Fruit fly (Drosophila melanogaster) whole organism, embryonic: Measurements from ENCODE around the gene CG9837.

Source experiments
- Adf1 ChIP-seq: fragments of 200-800 bp; sonication (Bioruptor generic); IDR thresholded peaks from 2 replicates; pipeline ENCODE4 v1.3.6; 2022; ENCODE audit warnings: missing biosample characterization, missing genetic modification characterization
- Atf6 ChIP-seq: fragments of 200-800 bp; sonication (Bioruptor generic); IDR thresholded peaks from 2 replicates; pipeline ENCODE4 v1.3.6; 2022; ENCODE audit warnings: missing biosample characterization, missing genetic modification characterization
- CG10209 ChIP-seq: fragments of 200-800 bp; sonication (Bioruptor generic); optimal IDR thresholded peaks from 3 replicates; lab custom pipeline; 2017; ENCODE audit warnings: missing biosample characterization, mild to moderate bottlenecking, missing genetic modification characterization, missing genetic modification reagents
- CG10654 ChIP-seq: fragments of 200-800 bp; sonication (Bioruptor generic); optimal IDR thresholded peaks from 2 replicates; lab custom pipeline; 2016; ENCODE audit warnings: missing biosample characterization, missing genetic modification characterization
- CG11398 ChIP-seq: fragments of 200-800 bp; sonication (Bioruptor generic); optimal IDR thresholded peaks from 2 replicates; lab custom pipeline; 2016; ENCODE audit warnings: missing biosample characterization, missing genetic modification characterization
- CG12299 ChIP-seq: fragments of 200-800 bp; sonication (Bioruptor generic); optimal IDR thresholded peaks from 2 replicates; lab custom pipeline; 2018; ENCODE audit warnings: missing biosample characterization, mild to moderate bottlenecking, missing genetic modification characterization
- CG1233 ChIP-seq: fragments of 200-800 bp; sonication (Bioruptor generic); optimal IDR thresholded peaks from 4 replicates; lab custom pipeline; 2018; ENCODE audit warnings: missing biosample characterization, mild to moderate bottlenecking, missing genetic modification characterization
- CG13424 ChIP-seq: fragments of 200-800 bp; sonication (Bioruptor generic); optimal IDR thresholded peaks from 2 replicates; lab custom pipeline; 2019; ENCODE audit warnings: missing biosample characterization, mild to moderate bottlenecking, missing genetic modification characterization, moderate library complexity
- CG14050 ChIP-seq: fragments of 200-800 bp; sonication (Bioruptor generic); IDR thresholded peaks from 3 replicates; pipeline ENCODE4 v1.3.6; 2022; ENCODE audit warnings: missing biosample characterization, missing genetic modification characterization
- CG17568 ChIP-seq: fragments of 200-800 bp; sonication (Bioruptor generic); optimal IDR thresholded peaks from 2 replicates; lab custom pipeline; 2018; ENCODE audit warnings: missing biosample characterization, mild to moderate bottlenecking, missing genetic modification characterization, moderate library complexity
- CG31224 ChIP-seq: fragments of 200-800 bp; sonication (Bioruptor generic); IDR thresholded peaks from 2 replicates; pipeline ENCODE4 v1.3.6; 2022; ENCODE audit warnings: missing biosample characterization, missing genetic modification characterization
- CG33557 ChIP-seq: fragments of 200-800 bp; sonication (Bioruptor generic); optimal IDR thresholded peaks from 2 replicates; lab custom pipeline; 2019; ENCODE audit warnings: missing biosample characterization, mild to moderate bottlenecking, missing genetic modification characterization, moderate library complexity
- CG34376 ChIP-seq: fragments of 200-800 bp; sonication (Bioruptor generic); optimal IDR thresholded peaks from 2 replicates; lab custom pipeline; 2018; ENCODE audit warnings: missing biosample characterization, mild to moderate bottlenecking, missing genetic modification characterization
- CG3847 ChIP-seq: fragments of 200-800 bp; sonication (Bioruptor generic); IDR thresholded peaks from 2 replicates; pipeline ENCODE4 v1.3.6; 2022; ENCODE audit warnings: missing biosample characterization, missing genetic modification characterization
- CG3995 ChIP-seq: fragments of 200-800 bp; sonication (Bioruptor generic); optimal IDR thresholded peaks from 3 replicates; lab custom pipeline; 2016; ENCODE audit warnings: missing biosample characterization, missing genetic modification characterization
- CG4282 ChIP-seq: fragments of 200-800 bp; sonication (Bioruptor generic); optimal IDR thresholded peaks from 2 replicates; lab custom pipeline; 2016; ENCODE audit warnings: missing biosample characterization, missing genetic modification characterization
- CG4328 ChIP-seq: fragments of 200-800 bp; sonication (Bioruptor generic); optimal IDR thresholded peaks from 3 replicates; lab custom pipeline; 2017; ENCODE audit warnings: missing biosample characterization, missing genetic modification reagents, missing genetic modification characterization
- CG4617 ChIP-seq: fragments of 200-800 bp; sonication (Bioruptor generic); optimal IDR thresholded peaks from 3 replicates; lab custom pipeline; 2016; ENCODE audit warnings: missing biosample characterization, missing genetic modification characterization, borderline replicate concordance
- CG6683 ChIP-seq: fragments of 200-800 bp; sonication (Bioruptor generic); optimal IDR thresholded peaks from 2 replicates; lab custom pipeline; 2017; ENCODE audit warnings: missing biosample characterization, mild to moderate bottlenecking, missing genetic modification characterization, missing genetic modification reagents
- CG7357 ChIP-seq: fragments of 200-800 bp; sonication (Bioruptor generic); IDR thresholded peaks from 3 replicates; pipeline ENCODE4 v1.3.6; 2022; ENCODE audit warnings: missing biosample characterization, missing genetic modification characterization
- CG9215 ChIP-seq: fragments of 200-800 bp; sonication (Bioruptor generic); IDR thresholded peaks from 2 replicates; pipeline ENCODE4 v1.3.6; 2022; ENCODE audit warnings: missing biosample characterization, missing genetic modification characterization
- CG9727 ChIP-seq: fragments of 200-800 bp; sonication (Bioruptor generic); optimal IDR thresholded peaks from 3 replicates; lab custom pipeline; 2017; ENCODE audit warnings: missing biosample characterization, mild to moderate bottlenecking, missing genetic modification characterization
- CG9797 ChIP-seq: fragments of 200-800 bp; sonication (Bioruptor generic); optimal IDR thresholded peaks from 3 replicates; lab custom pipeline; 2018; ENCODE audit warnings: missing biosample characterization, mild to moderate bottlenecking, missing genetic modification characterization
- CG9876 ChIP-seq: fragments of 200-800 bp; sonication (Bioruptor generic); optimal IDR thresholded peaks from 2 replicates; lab custom pipeline; 2016; ENCODE audit warnings: missing biosample characterization, missing genetic modification characterization
- CTCF ChIP-seq: fragments of 200-800 bp; sonication (Bioruptor generic); optimal IDR thresholded peaks from 2 replicates; lab custom pipeline; 2017; ENCODE audit warnings: missing biosample characterization, mild to moderate bottlenecking, missing genetic modification characterization, moderate library complexity
- Chrac-16 ChIP-seq: fragments of 200-800 bp; sonication (Bioruptor generic); optimal IDR thresholded peaks from 3 replicates; lab custom pipeline; 2016; ENCODE audit warnings: missing biosample characterization, missing genetic modification characterization
- Dbx ChIP-seq: fragments of 200-800 bp; sonication (Bioruptor generic); IDR thresholded peaks from 3 replicates; pipeline ENCODE4 v1.3.6; 2022; ENCODE audit warnings: missing biosample characterization, missing genetic modification characterization
- Doc2 ChIP-seq: fragments of 200-800 bp; sonication (Bioruptor generic); IDR thresholded peaks from 2 replicates; pipeline ENCODE4 v1.3.6; 2022; ENCODE audit warnings: missing biosample characterization, missing genetic modification characterization
- E2f1 ChIP-seq: fragments of 200-800 bp; sonication (Bioruptor generic); IDR thresholded peaks from 2 replicates; pipeline ENCODE4 v1.3.6; 2022; ENCODE audit warnings: missing biosample characterization, missing genetic modification characterization
- Elba2 ChIP-seq: fragments of 200-800 bp; sonication (Bioruptor generic); optimal IDR thresholded peaks from 3 replicates; lab custom pipeline; 2016; ENCODE audit warnings: missing biosample characterization, missing genetic modification characterization
- Fer2 ChIP-seq: fragments of 200-800 bp; sonication (Bioruptor generic); optimal IDR thresholded peaks from 2 replicates; lab custom pipeline; 2018; ENCODE audit warnings: missing biosample characterization, mild to moderate bottlenecking, missing genetic modification characterization, moderate library complexity
- Hr3 ChIP-seq: fragments of 200-800 bp; sonication (Bioruptor generic); optimal IDR thresholded peaks from 3 replicates; lab custom pipeline; 2016; ENCODE audit warnings: missing biosample characterization, missing genetic modification characterization
- Jarid2 ChIP-seq: fragments of 200-800 bp; sonication (Bioruptor generic); optimal IDR thresholded peaks from 3 replicates; lab custom pipeline; 2017; ENCODE audit warnings: mild to moderate bottlenecking, missing biosample characterization, missing genetic modification reagents, missing genetic modification characterization
- MESR4 ChIP-seq: fragments of 200-800 bp; sonication (Bioruptor generic); optimal IDR thresholded peaks from 2 replicates; lab custom pipeline; 2018; ENCODE audit warnings: missing biosample characterization, mild to moderate bottlenecking, missing genetic modification characterization, moderate library complexity
- Med ChIP-seq: fragments of 200-800 bp; sonication (Bioruptor generic); peaks from one replicate; lab custom pipeline; 2016; ENCODE audit warnings: missing biosample characterization, missing genetic modification characterization, mild to moderate bottlenecking, inconsistent platforms, moderate library complexity
- NfI ChIP-seq: fragments of 200-800 bp; sonication (Bioruptor generic); optimal IDR thresholded peaks from 3 replicates; lab custom pipeline; 2018; ENCODE audit warnings: missing biosample characterization, mild to moderate bottlenecking, missing genetic modification characterization, moderate library complexity
- Sox102F ChIP-seq: fragments of 200-800 bp; sonication (Bioruptor generic); optimal IDR thresholded peaks from 2 replicates; lab custom pipeline; 2018; ENCODE audit warnings: missing biosample characterization, mild to moderate bottlenecking, missing genetic modification characterization, moderate library complexity
- corto ChIP-seq: fragments of 200-800 bp; sonication (Bioruptor generic); optimal IDR thresholded peaks from 2 replicates; lab custom pipeline; 2016; ENCODE audit warnings: missing biosample characterization, mild to moderate bottlenecking, missing genetic modification characterization, moderate library complexity
- da ChIP-seq: fragments of 200-800 bp; sonication (Bioruptor generic); optimal IDR thresholded peaks from 2 replicates; lab custom pipeline; 2016; ENCODE audit warnings: missing biosample characterization, missing genetic modification characterization
- gce ChIP-seq: fragments of 200-800 bp; sonication (Bioruptor generic); IDR thresholded peaks from 3 replicates; pipeline ENCODE4 v1.3.6; 2022; ENCODE audit warnings: missing biosample characterization, missing genetic modification characterization
- gem ChIP-seq: fragments of 200-800 bp; sonication (Bioruptor generic); optimal IDR thresholded peaks from 2 replicates; lab custom pipeline; 2019; ENCODE audit warnings: missing biosample characterization, mild to moderate bottlenecking, missing genetic modification characterization, moderate library complexity
- gt ChIP-seq: fragments of 200-800 bp; sonication (Bioruptor generic); IDR thresholded peaks from 2 replicates; pipeline ENCODE4 v1.3.6; 2022; ENCODE audit warnings: missing biosample characterization, missing genetic modification characterization
- jigr1 ChIP-seq: fragments of 200-800 bp; sonication (Bioruptor generic); IDR thresholded peaks from 3 replicates; pipeline ENCODE4 v1.3.6; 2022; ENCODE audit warnings: missing biosample characterization, missing genetic modification characterization
- lbe ChIP-seq: fragments of 200-800 bp; sonication (Bioruptor generic); optimal IDR thresholded peaks from 2 replicates; lab custom pipeline; 2016; ENCODE audit warnings: missing biosample characterization, mild to moderate bottlenecking, missing genetic modification characterization
- mirr ChIP-seq: fragments of 200-800 bp; sonication (Bioruptor generic); optimal IDR thresholded peaks from 3 replicates; lab custom pipeline; 2018; ENCODE audit warnings: missing biosample characterization, mild to moderate bottlenecking, missing genetic modification characterization
- nom ChIP-seq: fragments of 200-800 bp; sonication (Bioruptor generic); optimal IDR thresholded peaks from 2 replicates; lab custom pipeline; 2017; ENCODE audit warnings: missing biosample characterization, missing genetic modification characterization, mild to moderate bottlenecking, moderate library complexity, missing genetic modification reagents
- pfk ChIP-seq: fragments of 200-800 bp; sonication (Bioruptor generic); optimal IDR thresholded peaks from 2 replicates; lab custom pipeline; 2018; ENCODE audit warnings: missing biosample characterization, mild to moderate bottlenecking, missing genetic modification characterization, moderate library complexity
- pho ChIP-seq: fragments of 200-800 bp; sonication (Bioruptor generic); optimal IDR thresholded peaks from 2 replicates; lab custom pipeline; 2016; ENCODE audit warnings: missing biosample characterization, missing genetic modification characterization
- sens ChIP-seq: fragments of 200-800 bp; sonication (Bioruptor generic); peaks from one replicate; lab custom pipeline; 2016; ENCODE audit warnings: missing biosample characterization, missing genetic modification characterization
- sna ChIP-seq: fragments of 200-800 bp; sonication (Bioruptor generic); IDR thresholded peaks from 2 replicates; pipeline ENCODE4 v1.3.6; 2022; ENCODE audit warnings: missing biosample characterization, missing genetic modification characterization; ENCODE audit not compliant: partially characterized antibody
- tna ChIP-seq: fragments of 200-800 bp; sonication (Bioruptor generic); IDR thresholded peaks from 2 replicates; pipeline ENCODE4 v1.3.6; 2022; ENCODE audit warnings: missing biosample characterization, missing genetic modification characterization; ENCODE audit not compliant: partially characterized antibody

CG9837 gene

dm6 chr3R:8819551-8820057 lies 6.2 kb upstream of the CG9837 start (continued):
- TF ChIP-seq gce (GFP tag; lab: Robert Waterston, UW) (no peak), gt (peak; percentile 43; the same call in 1 of the 2 replicates), Adf1 (GFP tag; lab: Robert Waterston, UW) (peak; percentile 8; the same call in 1 of the 2 replicates), da (GFP tag; lab: Kevin White, UChicago) (no peak), CG12299 (tag; lab: Kevin White, UChicago) (peak; percentile 36), nom (GFP tag; lab: Kevin White, UChicago) (no peak), CG10209 (GFP tag; lab: Kevin White, UChicago) (peak; percentile 56), Elba2 (GFP tag; lab: Kevin White, UChicago) (peak; percentile 60), E2f1 (no peak; the same call in 1 of the 2 replicates), CG3995 (GFP tag; lab: Kevin White, UChicago) (no peak), CG10654 (GFP tag; lab: Kevin White, UChicago) (no peak), CG9876 (GFP tag; lab: Kevin White, UChicago) (no peak), Hr3 (GFP tag; lab: Kevin White, UChicago) (no peak), sens (GFP tag; lab: Kevin White, UChicago) (peak; percentile 90), Dbx (GFP tag; lab: Robert Waterston, UW) (peak; percentile 52; the same call in 1 of the 3 replicates), Atf6 (GFP tag; lab: Robert Waterston, UW) (peak; percentile 69), MESR4 (GFP tag; lab: Kevin White, UChicago) (no peak), CG9215 (no peak), pho (no peak), CG9727 (peak; percentile 64), gem (tag; lab: Kevin White, UChicago) (no peak), CG13424 (tag; lab: Kevin White, UChicago) (no peak), Med (GFP tag; lab: Kevin White, UChicago) (peak; percentile 91), CG7357 (GFP tag; lab: Robert Waterston, UW) (no peak), sna (no peak), Fer2 (tag; lab: Kevin White, UChicago) (no peak), Chrac-16 (GFP tag; lab: Kevin White, UChicago) (no peak), CG3847 (GFP tag; lab: Robert Waterston, UW) (peak; percentile 26; the same call in 1 of the 2 replicates), CG14050 (no peak), lbe (GFP tag; lab: Kevin White, UChicago) (peak; percentile 11), CTCF (GFP tag; lab: Kevin White, UChicago) (no peak), CG6683 (GFP tag; lab: Kevin White, UChicago) (peak; percentile 36), CG31224 (GFP tag; lab: Robert Waterston, UW) (0 out of 2 replicates have a peak, but pooled peaks have one; percentile 5), Doc2 (no peak), CG4282 (GFP tag; lab: Kevin White, UChicago) (peak; percentile 36), CG34376 (peak; percentile 48), CG11398 (no peak), mirr (GFP tag; lab: Kevin White, UChicago) (peak; percentile 61), CG9797 (GFP tag; lab: Kevin White, UChicago) (no peak), jigr1 (GFP tag; lab: Robert Waterston, UW) (no peak), CG33557 (GFP tag; lab: Kevin White, UChicago) (no peak), NfI (GFP tag; lab: Kevin White, UChicago) (no peak), Sox102F (no peak), pfk (GFP tag; lab: Kevin White, UChicago) (no peak), corto (no peak), Jarid2 (GFP tag; lab: Kevin White, UChicago) (peak; percentile 14), CG4617 (GFP tag; lab: Kevin White, UChicago) (no peak), CG1233 (GFP tag; lab: Kevin White, UChicago) (peak; percentile 18), CG4328 (GFP tag; lab: Kevin White, UChicago) (peak; percentile 18), CG17568 (GFP tag; lab: Kevin White, UChicago) (no peak), tna (no peak)
